Worm (Caenorhabditis elegans): ENCODE results near the gene D1044.1.

Gene D1044.1

ce11 chrIII:5504725-5505473, 39.2 kb upstream of the D1044.1 start:
- TF ChIP-seq lin-26 (GFP tag; IDR thresholded peaks at IDR 0.05): peak; percentile 37; the same call in 1 of the 2 replicates
- no peak for TF ChIP-seq ccch-3 (GFP tag; optimal IDR thresholded peaks at IDR 0.05)
- TF ChIP-seq egrh-3 (GFP tag; IDR thresholded peaks at IDR 0.05): peak; percentile 72
- TF ChIP-seq cebp-1 (GFP tag; IDR thresholded peaks at IDR 0.05): no peak
- TF ChIP-seq cebp-1 (tag; optimal IDR thresholded peaks at IDR 0.05): no peak
- no peak for TF ChIP-seq K11D2.4 (GFP tag; IDR thresholded peaks at IDR 0.05)
- 0 out of 2 replicates have a peak, but pooled peaks have one; percentile 14 for TF ChIP-seq ekl-4 (GFP tag; IDR thresholded peaks at IDR 0.05)
- TF ChIP-seq mcd-1 (GFP tag; IDR thresholded peaks at IDR 0.05): 0 out of 2 replicates have a peak, but pooled peaks have one; percentile 21
- no peak for TF ChIP-seq let-526 (GFP tag; IDR thresholded peaks at IDR 0.05)
- 0 out of 2 replicates have a peak, but pooled peaks have one; percentile 56 for TF ChIP-seq nfya-2 (GFP tag; IDR thresholded peaks at IDR 0.05)
- no peak for TF ChIP-seq him-1 (tag; optimal IDR thresholded peaks at IDR 0.05)
- TF ChIP-seq tbp1 (GFP tag; optimal IDR thresholded peaks at IDR 0.05): no peak
- no peak for TF ChIP-seq tlf-1 (GFP tag; optimal IDR thresholded peaks at IDR 0.05)
- TF ChIP-seq ceh-91 (GFP tag; IDR thresholded peaks at IDR 0.05): no peak
- TF ChIP-seq zfh-2 (GFP tag; conservative IDR thresholded peaks at IDR 0.05): peak; percentile 88
- no peak for TF ChIP-seq madf-3 (GFP tag; IDR thresholded peaks at IDR 0.05)
- no peak for TF ChIP-seq lin-40 (tag; optimal IDR thresholded peaks at IDR 0.05)

- TF ChIP-seq ceh-27 (GFP tag; optimal IDR thresholded peaks at IDR 0.05) (no peak), F39B2.1 (GFP tag; IDR thresholded peaks at IDR 0.05) (no peak), pbrm-1 (GFP tag; IDR thresholded peaks at IDR 0.05) (no peak), mcd-1 (GFP tag; IDR thresholded peaks at IDR 0.05) (0 out of 2 replicates have a peak, but pooled peaks have one; percentile 6), hmg-1.2 (GFP tag; IDR thresholded peaks at IDR 0.05) (0 out of 2 replicates have a peak, but pooled peaks have one; percentile 6), snpc-1.3 (tag; optimal IDR thresholded peaks at IDR 0.05; ENCODE audit: insufficient read depth) (no peak), ztf-28 (GFP tag; IDR thresholded peaks at IDR 0.05) (no peak), D2030.7 (GFP tag; IDR thresholded peaks at IDR 0.05) (no peak), ceh-58 (GFP tag; IDR thresholded peaks at IDR 0.05) (no peak), ceh-100 (GFP tag; IDR thresholded peaks at IDR 0.05) (peak; percentile 26; the same call in 1 of the 2 replicates), Y67H2A.10 (GFP tag; conservative IDR thresholded peaks at IDR 0.05) (no peak), unc-130 (GFP tag; optimal IDR thresholded peaks at IDR 0.05) (no peak), zfh-2 (GFP tag; conservative IDR thresholded peaks at IDR 0.05) (peak; percentile 69), pha-4 (tag; optimal IDR thresholded peaks at IDR 0.05) (no peak)
These were observed 38.5 kb upstream of the D1044.1 start for ce11 chrIII:5505474-5506022.

ce11 chrIII:5506023-5506597, 38.0 kb upstream of the D1044.1 start:
- TF ChIP-seq Y95B8A.8 (GFP tag; IDR thresholded peaks at IDR 0.05) (0 out of 2 replicates have a peak, but pooled peaks have one; percentile 36), ztf-28 (GFP tag; IDR thresholded peaks at IDR 0.05) (no peak), rpc-1 (optimal IDR thresholded peaks at IDR 0.05) (no peak), rpc-1 (tag; optimal IDR thresholded peaks at IDR 0.05) (no peak), dpl-1 (GFP tag; optimal IDR thresholded peaks at IDR 0.05) (no peak), nfyb-1 (GFP tag; IDR thresholded peaks at IDR 0.05) (peak; percentile 73; the same call in 1 of the 2 replicates), attf-5 (GFP tag; optimal IDR thresholded peaks at IDR 0.05) (peak; percentile 22), pha-4 (tag; optimal IDR thresholded peaks at IDR 0.05) (no peak), him-1 (tag; optimal IDR thresholded peaks at IDR 0.05) (no peak), snpc-1.1 (tag; optimal IDR thresholded peaks at IDR 0.05; ENCODE audit: insufficient read depth) (no peak), attf-3 (GFP tag; conservative IDR thresholded peaks at IDR 0.05) (no peak), Y53G8AR.9 (GFP tag; conservative IDR thresholded peaks at IDR 0.05) (peak; percentile 89; the same call in 1 of the 2 replicates), atf-7 (tag; optimal IDR thresholded peaks at IDR 0.05) (peak; percentile 67), K12H6.12 (tag; optimal IDR thresholded peaks at IDR 0.05) (no peak), hlh-26 (GFP tag; conservative IDR thresholded peaks at IDR 0.05) (no peak), aptf-3 (GFP tag; IDR thresholded peaks at IDR 0.05) (no peak), lin-26 (GFP tag; IDR thresholded peaks at IDR 0.05) (0 out of 2 replicates have a peak, but pooled peaks have one; percentile 54), ccch-3 (GFP tag; optimal IDR thresholded peaks at IDR 0.05) (no peak), ztf-18 (tag; optimal IDR thresholded peaks at IDR 0.05) (no peak)

Measured in whole organism, young adult.